Worm (Caenorhabditis elegans) whole organism, midembryonic: ENCODE results near the gene C45G9.15.

ENCODE experiments used
- T22C8.4 ChIP-seq: fragments of 200-800 bp; sonication (Bioruptor generic); IDR thresholded peaks from 2 replicates; pipeline ENCODE4 v1.3.6; 2022; ENCODE audit warnings: missing genetic modification characterization, missing compliant biosample characterization
- cog-1 ChIP-seq: sonication (generic microtip); optimal IDR thresholded peaks from 2 replicates; lab custom pipeline; 2016; ENCODE audit warnings: missing genetic modification characterization, missing compliant biosample characterization
- flt-1 ChIP-seq: fragments of 200-800 bp; sonication (Bioruptor generic); IDR thresholded peaks from 2 replicates; pipeline ENCODE4 v1.3.6; 2022; ENCODE audit warnings: missing genetic modification characterization, missing compliant biosample characterization
- klf-2 ChIP-seq: fragments of 200-800 bp; sonication (Bioruptor generic); conservative IDR thresholded peaks from 2 replicates; pipeline ENCODE4 v1.3.6; 2022; ENCODE audit warnings: missing genetic modification reagents, missing genetic modification characterization, missing compliant biosample characterization
- med-1 ChIP-seq: sonication (generic microtip); optimal IDR thresholded peaks from 2 replicates; lab custom pipeline; 2017; ENCODE audit warnings: missing genetic modification characterization, mild to moderate bottlenecking, missing compliant biosample characterization, antibody characterized with exemption, missing genetic modification reagents; ENCODE audit not compliant: insufficient read depth
- ref-1 ChIP-seq: fragments of 200-800 bp; sonication (Bioruptor generic); conservative IDR thresholded peaks from 2 replicates; pipeline ENCODE4 v1.3.6; 2022; ENCODE audit warnings: missing genetic modification reagents, missing genetic modification characterization, missing compliant biosample characterization
- tab-1 ChIP-seq: fragments of 200-800 bp; sonication (Bioruptor generic); IDR thresholded peaks from 2 replicates; pipeline ENCODE4 v1.3.6; 2022; ENCODE audit warnings: missing genetic modification characterization, missing compliant biosample characterization
- ztf-23 ChIP-seq: fragments of 200-800 bp; sonication (Bioruptor generic); IDR thresholded peaks from 2 replicates; pipeline ENCODE4 v1.3.6; 2022; ENCODE audit warnings: missing genetic modification reagents, missing genetic modification characterization, missing compliant biosample characterization
- ztf-29 ChIP-seq: fragments of 200-800 bp; sonication (Bioruptor generic); IDR thresholded peaks from 2 replicates; pipeline ENCODE4 v1.3.6; 2022; ENCODE audit warnings: missing genetic modification reagents, missing genetic modification characterization, missing compliant biosample characterization

The C45G9.15 gene

DNA sequence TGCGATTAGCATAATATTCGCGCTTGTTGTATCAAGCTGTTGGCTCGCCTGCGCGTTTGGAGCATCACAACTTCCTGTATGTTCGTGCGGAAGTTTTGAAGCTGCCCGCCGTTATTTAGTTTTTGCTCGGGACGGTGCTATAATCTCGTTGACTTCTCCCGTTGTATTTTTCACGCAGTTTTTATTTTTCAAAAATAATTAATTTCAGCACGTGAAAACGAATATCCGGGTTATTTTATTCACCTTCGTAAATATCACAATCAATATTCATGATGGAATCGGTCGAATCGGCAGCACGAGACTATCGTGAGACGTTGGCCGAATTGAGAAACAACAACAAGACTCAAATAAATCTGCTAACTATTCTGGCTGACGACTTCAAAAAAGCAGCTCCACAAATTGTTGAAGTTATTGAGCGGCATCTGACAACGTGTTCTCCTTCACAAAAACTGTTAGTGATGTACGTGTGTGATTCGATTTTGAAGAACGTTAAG lies 26.7 kb downstream of the C45G9.15 start:
- TF ChIP-seq med-1 (GFP tag; lab: Kevin White, UChicago), result no peak
- no peak for TF ChIP-seq ref-1 (GFP tag; lab: Robert Waterston, UW)
- TF ChIP-seq klf-2 (GFP tag; lab: Robert Waterston, UW), result no peak
- TF ChIP-seq ztf-23 (GFP tag; lab: Robert Waterston, UW), result no peak; the same call in 1 of the 2 replicates

DNA sequence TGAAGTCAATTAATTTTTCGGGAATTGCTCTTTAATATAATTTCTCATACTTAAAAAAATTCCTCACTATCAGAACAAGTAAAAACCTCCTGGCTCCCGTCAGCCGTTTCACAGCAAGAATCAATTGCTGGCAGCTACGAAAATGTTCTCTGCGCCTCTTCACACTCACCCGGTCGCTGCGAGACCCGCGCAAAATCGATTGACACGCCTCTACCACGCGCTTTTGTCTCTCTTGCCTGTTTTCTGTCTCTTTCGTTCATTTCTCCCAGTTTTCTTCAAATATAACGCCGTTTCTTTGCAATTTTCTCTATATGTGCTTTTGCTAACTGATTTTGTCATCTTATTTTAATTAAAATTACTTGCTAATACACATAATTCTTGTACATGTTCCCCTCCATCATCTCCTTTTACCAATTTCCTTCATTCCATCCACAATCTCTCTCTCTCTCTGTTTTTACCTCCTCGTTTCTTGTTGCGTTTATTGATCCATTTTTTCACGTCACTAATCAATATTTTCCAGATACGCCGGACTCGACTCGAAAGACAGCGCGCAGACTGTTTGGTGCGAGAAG lies 27.4 kb downstream of the C45G9.15 start, which contains the start of gene pcf-11:
TSS of gene pcf-11 (plus strand) at position 522 of the 572 bp plus-strand sequence.
- TF ChIP-seq med-1 (GFP tag; lab: Kevin White, UChicago) (peak; percentile 11), ztf-23 (GFP tag; lab: Robert Waterston, UW) (peak; percentile 80), ref-1 (GFP tag; lab: Robert Waterston, UW) (no peak), ztf-29 (no peak), tab-1 (GFP tag; lab: Robert Waterston, UW) (no peak), flt-1 (no peak), klf-2 (GFP tag; lab: Robert Waterston, UW) (no peak), T22C8.4 (GFP tag; lab: Robert Waterston, UW) (peak; percentile 91), cog-1 (tag; lab: Kevin White, UChicago) (peak; percentile 22)

DNA sequence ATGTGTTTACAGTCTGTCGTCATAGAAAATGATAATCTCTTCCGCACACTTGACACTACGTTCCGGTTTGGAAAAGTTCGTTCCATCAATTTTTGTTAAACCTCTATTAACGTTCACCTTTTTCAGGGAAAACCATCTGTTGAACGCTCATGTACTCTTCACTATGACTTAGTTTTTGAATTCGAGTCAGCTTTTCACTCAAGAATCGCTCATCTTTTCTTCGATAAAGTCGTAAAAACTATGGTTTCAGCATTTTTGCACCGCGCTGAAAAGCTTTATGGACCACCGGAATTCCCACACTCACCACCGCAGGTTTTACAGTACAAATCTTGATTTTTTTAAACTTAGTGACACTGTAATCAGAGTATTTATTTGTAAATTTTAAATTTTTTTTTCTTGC lies 28.2 kb downstream of the C45G9.15 start:
- TF ChIP-seq klf-2 (GFP tag; lab: Robert Waterston, UW) (no peak), cog-1 (tag; lab: Kevin White, UChicago) (no peak), ztf-23 (GFP tag; lab: Robert Waterston, UW) (no peak), T22C8.4 (GFP tag; lab: Robert Waterston, UW) (no peak), tab-1 (GFP tag; lab: Robert Waterston, UW) (no peak), ztf-29 (no peak), flt-1 (no peak), ref-1 (GFP tag; lab: Robert Waterston, UW) (no peak), med-1 (GFP tag; lab: Kevin White, UChicago) (no peak)

DNA sequence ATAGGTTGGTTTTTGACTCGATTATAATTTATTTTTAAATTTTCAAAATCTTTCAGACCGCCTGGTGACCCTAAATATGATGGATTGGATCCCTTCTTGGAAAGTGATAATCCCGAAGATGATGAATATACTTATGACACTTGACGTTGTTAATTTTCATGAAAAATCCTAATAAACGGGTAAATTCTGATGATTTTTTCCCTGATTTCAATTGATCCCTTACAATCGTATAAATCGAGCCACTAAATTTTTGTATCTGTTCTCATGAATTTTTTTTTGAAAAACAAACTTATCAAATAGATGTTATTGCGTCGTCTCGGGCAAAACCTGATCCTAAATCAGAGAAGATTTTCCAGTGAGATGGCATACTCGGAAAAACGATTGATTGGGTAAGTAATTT lies 28.9 kb downstream of the C45G9.15 start, which contains the start of gene R144.13:
TSS of gene R144.13 (plus strand) at position 301 of the 400 bp plus-strand sequence.
- no peak for TF ChIP-seq tab-1 (GFP tag; lab: Robert Waterston, UW)
- no peak for TF ChIP-seq ztf-29
- TF ChIP-seq ref-1 (GFP tag; lab: Robert Waterston, UW), result no peak
- no peak for TF ChIP-seq klf-2 (GFP tag; lab: Robert Waterston, UW)
- TF ChIP-seq T22C8.4 (GFP tag; lab: Robert Waterston, UW), result no peak
- TF ChIP-seq med-1 (GFP tag; lab: Kevin White, UChicago), result no peak
- TF ChIP-seq cog-1 (tag; lab: Kevin White, UChicago), result no peak
- TF ChIP-seq ztf-23 (GFP tag; lab: Robert Waterston, UW), result no peak
- TF ChIP-seq flt-1, result no peak

DNA sequence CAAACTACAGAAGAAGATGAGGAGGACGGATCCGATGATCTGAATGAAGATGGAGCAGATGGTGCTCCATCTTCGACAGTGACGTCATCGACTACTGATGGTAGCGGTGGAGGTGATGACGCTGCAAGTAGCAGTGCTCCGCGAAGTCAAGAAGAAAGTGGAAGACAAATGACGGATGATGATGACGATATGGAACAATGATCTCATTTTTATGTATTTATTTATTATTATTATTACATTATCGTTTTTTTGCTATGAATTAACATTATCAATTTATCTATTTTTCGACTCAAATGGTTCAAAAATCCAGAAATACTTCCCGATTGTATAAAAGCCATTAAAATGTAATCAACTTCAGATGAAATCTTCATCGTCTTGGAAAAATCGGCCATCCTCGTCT lies 30.2 kb downstream of the C45G9.15 start, which contains the start of gene R144.3:
TSS of gene R144.3 (plus strand) at position 301 of the 400 bp plus-strand sequence.
- TF ChIP-seq ztf-29, result no peak
- no peak for TF ChIP-seq klf-2 (GFP tag; lab: Robert Waterston, UW)
- TF ChIP-seq ztf-23 (GFP tag; lab: Robert Waterston, UW), result no peak
- no peak for TF ChIP-seq T22C8.4 (GFP tag; lab: Robert Waterston, UW)

DNA sequence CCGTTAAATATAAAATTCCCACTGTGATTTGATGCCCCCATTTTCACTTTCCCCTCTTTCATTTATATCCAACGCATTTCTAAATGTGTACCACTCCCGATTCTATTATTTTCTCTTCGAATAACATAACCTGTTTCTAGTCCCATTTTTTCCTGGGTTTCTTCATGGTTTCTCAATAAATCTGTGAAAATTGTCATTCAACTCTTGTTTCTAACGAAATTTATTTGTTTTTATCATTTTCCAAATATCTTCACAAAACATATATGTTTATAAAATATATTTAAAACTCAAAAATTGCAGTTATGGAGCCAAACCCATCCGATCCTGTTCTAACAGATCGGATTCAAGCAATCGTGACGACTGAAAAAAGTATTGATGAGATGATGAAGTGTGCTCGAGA lies 30.9 kb downstream of the C45G9.15 start, which contains the start of gene mdt-11:
TSS of gene mdt-11 (plus strand) at position 301 of the 400 bp plus-strand sequence.
- TF ChIP-seq cog-1 (tag; lab: Kevin White, UChicago) (no peak), ztf-29 (no peak), flt-1 (no peak), med-1 (GFP tag; lab: Kevin White, UChicago) (no peak), T22C8.4 (GFP tag; lab: Robert Waterston, UW) (no peak), ref-1 (GFP tag; lab: Robert Waterston, UW) (no peak)

DNA sequence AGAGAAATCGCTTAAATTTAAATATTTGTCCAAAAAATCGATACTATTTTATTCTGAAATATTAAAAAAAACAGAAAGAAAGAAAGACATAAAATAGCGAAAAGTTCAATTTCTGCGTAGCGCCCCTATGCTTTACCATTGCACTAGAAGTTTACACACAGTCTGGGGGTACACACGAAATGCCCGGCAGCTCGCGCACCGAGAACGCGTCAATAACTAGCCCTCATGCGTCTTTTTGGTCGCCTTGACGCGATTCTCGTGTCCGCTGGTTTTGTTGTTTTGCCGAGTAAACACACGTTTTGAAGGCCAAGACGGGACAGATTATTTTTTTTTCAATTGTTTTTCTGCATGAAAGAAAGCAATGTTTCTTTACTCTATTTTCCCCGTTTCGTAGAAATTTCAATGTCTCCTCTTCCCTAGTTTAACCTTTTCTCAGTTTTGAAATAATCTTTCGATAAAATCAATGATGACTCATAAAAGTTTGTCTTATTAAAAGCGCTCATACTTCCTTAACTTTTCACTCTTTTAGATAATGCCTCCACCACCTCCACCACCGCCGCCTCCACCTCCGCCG lies 33.6 kb downstream of the C45G9.15 start, which contains the start of gene wip-1:
TSS of gene wip-1 (plus strand) at position 524 of the 574 bp plus-strand sequence.
- TF ChIP-seq flt-1 (peak; percentile 85), ref-1 (GFP tag; lab: Robert Waterston, UW) (no peak), ztf-23 (GFP tag; lab: Robert Waterston, UW) (peak; percentile 100), med-1 (GFP tag; lab: Kevin White, UChicago) (peak; percentile 15), klf-2 (GFP tag; lab: Robert Waterston, UW) (peak; percentile 60; the same call in 1 of the 2 replicates), tab-1 (GFP tag; lab: Robert Waterston, UW) (peak; percentile 40; the same call in 1 of the 2 replicates), T22C8.4 (GFP tag; lab: Robert Waterston, UW) (0 out of 2 replicates have a peak, but pooled peaks have one; percentile 8), cog-1 (tag; lab: Kevin White, UChicago) (peak; percentile 91), ztf-29 (peak; percentile 78)

DNA sequence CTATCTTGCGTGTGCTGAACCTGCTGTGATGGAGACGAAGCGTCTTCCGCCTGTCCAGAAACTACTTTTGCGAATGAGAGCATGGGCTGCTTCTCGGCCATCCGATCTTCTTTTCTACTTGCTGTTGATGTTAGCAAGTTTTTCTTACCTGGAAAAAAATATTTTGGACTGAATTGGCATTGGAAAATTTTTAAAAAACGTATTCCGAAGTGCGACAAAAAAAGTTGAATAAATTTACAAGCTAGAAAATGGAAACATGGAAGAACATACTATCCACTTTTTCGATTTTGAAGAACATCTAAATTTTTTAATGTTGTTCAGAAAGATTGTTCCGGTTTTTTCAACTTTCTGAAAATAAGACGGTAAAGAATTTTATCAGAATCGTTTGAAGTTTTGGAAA lies 34.3 kb downstream of the C45G9.15 start, which contains the start of gene larp-1:
TSS of gene larp-1 (minus strand) at position 101 of the 400 bp plus-strand sequence.
- TF ChIP-seq cog-1 (tag; lab: Kevin White, UChicago) (no peak), ztf-23 (GFP tag; lab: Robert Waterston, UW) (no peak), med-1 (GFP tag; lab: Kevin White, UChicago) (no peak), ref-1 (GFP tag; lab: Robert Waterston, UW) (no peak), klf-2 (GFP tag; lab: Robert Waterston, UW) (no peak), flt-1 (no peak)

DNA sequence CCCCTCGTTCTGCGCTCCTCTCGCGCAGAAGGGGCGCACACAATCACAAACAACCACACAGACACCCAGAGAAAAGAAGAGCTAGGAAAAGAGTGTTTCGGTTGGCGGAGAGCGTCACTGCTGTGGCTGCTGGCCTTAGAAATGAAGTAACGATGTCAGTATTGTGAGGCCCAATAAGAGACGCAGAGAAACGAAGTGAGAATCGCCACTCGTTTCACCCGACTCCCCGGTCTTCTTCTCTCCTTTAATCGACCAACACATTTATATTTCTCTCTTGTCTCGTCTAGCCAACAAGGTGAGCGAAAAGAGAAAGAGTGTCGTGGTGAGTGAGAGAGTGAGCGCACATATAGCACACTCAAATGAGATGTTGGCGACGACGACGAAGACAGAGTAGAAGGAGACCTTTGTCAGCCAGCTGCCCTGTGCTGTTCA lies 37.9 kb downstream of the C45G9.15 start:
- TF ChIP-seq ref-1 (GFP tag; lab: Robert Waterston, UW), result no peak
- no peak for TF ChIP-seq klf-2 (GFP tag; lab: Robert Waterston, UW)
- no peak for TF ChIP-seq med-1 (GFP tag; lab: Kevin White, UChicago)
- peak; percentile 96 for TF ChIP-seq cog-1 (tag; lab: Kevin White, UChicago)
- TF ChIP-seq T22C8.4 (GFP tag; lab: Robert Waterston, UW), result no peak
- peak; percentile 94 for TF ChIP-seq ztf-23 (GFP tag; lab: Robert Waterston, UW)
- 0 out of 2 replicates have a peak, but pooled peaks have one; percentile 21 for TF ChIP-seq tab-1 (GFP tag; lab: Robert Waterston, UW)
- peak; percentile 82; the same call in 1 of the 2 replicates for TF ChIP-seq flt-1
- TF ChIP-seq ztf-29, result 0 out of 2 replicates have a peak, but pooled peaks have one; percentile 27
